Worm (Caenorhabditis elegans) whole organism, L3 larva: ENCODE data around the gene serp-1.1.

Experiments used
- egl-27 ChIP-seq: sonication (generic microtip); optimal IDR thresholded peaks from 4 replicates; lab custom pipeline; 2017; ENCODE audit warnings: missing biosample characterization, missing genetic modification reagents, missing genetic modification characterization
- fos-1 ChIP-seq: fragments of 150-350 bp; optimal IDR thresholded peaks from 2 replicates; lab custom pipeline; 2014; ENCODE audit warnings: missing biosample characterization, missing genetic modification characterization
- lin-39 ChIP-seq: fragments of 150-350 bp; optimal IDR thresholded peaks from 2 replicates; lab custom pipeline; 2018; ENCODE audit warnings: missing biosample characterization, missing genetic modification reagents, missing genetic modification characterization
- nhr-12 ChIP-seq: fragments of 150-350 bp; optimal IDR thresholded peaks from 2 replicates; lab custom pipeline; 2014; ENCODE audit warnings: missing biosample characterization, missing genetic modification characterization
- tbx-2 ChIP-seq: sonication (generic microtip); optimal IDR thresholded peaks from 2 replicates; lab custom pipeline; 2016; ENCODE audit warnings: mild to moderate bottlenecking, missing genetic modification characterization, missing compliant biosample characterization

- TF ChIP-seq fos-1 (tag; lab: Kevin White, UChicago) (no peak), egl-27 (no peak), tbx-2 (no peak), lin-39 (tag; lab: Kevin White, UChicago) (no peak), nhr-12 (tag; lab: Kevin White, UChicago) (no peak)
Observed at ce11 chrX:15884478-15884877, 43.1 kb downstream of the serp-1.1 start.
